Fruit fly (Drosophila melanogaster): Measurements from ENCODE around the gene BORCS6.

BORCS6 gene

DNA sequence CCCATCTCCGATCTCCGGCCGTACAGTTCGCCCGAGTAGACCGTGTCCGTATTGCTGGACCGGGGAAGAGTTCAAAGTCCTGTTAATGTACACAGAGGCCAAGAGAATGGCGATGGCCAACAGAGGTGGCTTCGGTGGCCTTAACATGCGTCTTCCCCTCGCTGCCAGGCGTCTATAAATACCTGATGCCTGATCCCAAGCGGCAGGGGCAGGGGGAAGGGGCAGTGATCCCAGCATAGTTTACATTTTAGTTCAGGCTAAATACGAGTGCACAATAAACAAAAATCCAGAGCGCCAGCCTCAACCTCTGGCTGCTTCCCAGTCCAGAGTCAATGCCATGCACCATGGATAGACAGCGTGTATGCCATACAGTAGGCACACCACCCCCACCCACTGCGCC, 47.2 kb downstream of the BORCS6 start:
- no peak for TF ChIP-seq CG17801 (GFP tag; optimal IDR thresholded peaks at IDR 0.05; ENCODE audit: partially characterized antibody)

- TF ChIP-seq CG17801 (GFP tag; optimal IDR thresholded peaks at IDR 0.05; ENCODE audit: partially characterized antibody) = no peak
Observed at dm6 chr3L:589174-589289, 48.4 kb downstream of the BORCS6 start, which contains the start of gene Kah. Kah (minus strand) TSS chr3L:589274.

- TF ChIP-seq CG17801 (GFP tag; optimal IDR thresholded peaks at IDR 0.05; ENCODE audit: partially characterized antibody) = no peak
Observed at dm6 chr3L:589290-590281, 48.9 kb downstream of the BORCS6 start.

DNA sequence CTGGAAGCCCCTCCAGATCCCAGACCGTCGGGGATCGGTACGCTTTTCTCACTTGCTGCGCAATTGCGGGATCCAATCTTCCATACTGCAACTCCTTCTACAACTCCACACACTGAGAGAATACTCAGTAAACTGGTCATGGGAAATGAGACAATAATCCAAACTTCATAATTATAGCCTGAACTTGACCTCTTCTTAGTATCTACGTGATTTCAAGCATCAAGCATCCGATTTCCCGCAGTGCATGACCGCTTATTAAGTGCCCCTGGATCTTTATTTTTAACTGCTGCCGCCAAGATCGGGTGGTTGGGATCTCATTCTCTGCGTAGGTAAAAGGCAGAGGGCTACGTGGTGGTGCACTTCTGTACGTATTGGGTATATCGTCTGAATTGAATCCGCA, 50.7 kb downstream of the BORCS6 start:
- TF ChIP-seq CG17801 (GFP tag; optimal IDR thresholded peaks at IDR 0.05; ENCODE audit: partially characterized antibody) = no peak
